Fruit fly (Drosophila melanogaster): ENCODE measurements around the gene CG2182.

- peak; percentile 64 for TF ChIP-seq Gug (GFP tag; IDR thresholded peaks at IDR 0.05)
- TF ChIP-seq CG3919 (GFP tag; optimal IDR thresholded peaks at IDR 0.05): peak; percentile 60
- peak; percentile 3 for TF ChIP-seq CG16779 (tag; optimal IDR thresholded peaks at IDR 0.05)
- peak; percentile 42 for TF ChIP-seq acj6 (GFP tag; optimal IDR thresholded peaks at IDR 0.05)
- peak; percentile 39 for TF ChIP-seq Sox102F (GFP tag; optimal IDR thresholded peaks at IDR 0.05)
- no peak for TF ChIP-seq dsx (GFP tag; optimal IDR thresholded peaks at IDR 0.05; ENCODE audit: poor library complexity, severe bottlenecking)
- peak; percentile 5 for TF ChIP-seq CG6808 (GFP tag; optimal IDR thresholded peaks at IDR 0.05)
- peak; percentile 28 for TF ChIP-seq CG10631 (GFP tag; optimal IDR thresholded peaks at IDR 0.05)
- TF ChIP-seq svp (GFP tag): no peak
- peak; percentile 92 for TF ChIP-seq eg (GFP tag; IDR thresholded peaks at IDR 0.05)
- no peak for TF ChIP-seq vri (GFP tag; optimal IDR thresholded peaks at IDR 0.05)
- TF ChIP-seq Blimp-1 (GFP tag; optimal IDR thresholded peaks at IDR 0.05): no peak
Observed at dm6 chr3R:5694461-5694860, 34.7 kb upstream of the CG2182 start.

Measured in whole organism, prepupa.